Worm (Caenorhabditis elegans) whole organism, L1 larva: ENCODE measurements around the gene F23H11.2.

Experiments
- C04F5.9 ChIP-seq: sonication (generic microtip); optimal IDR thresholded peaks from 2 replicates; lab custom pipeline; 2016; ENCODE audit warnings: missing genetic modification characterization, missing compliant biosample characterization
- F16B12.6 ChIP-seq: fragments of 150-350 bp; optimal IDR thresholded peaks from 2 replicates; lab custom pipeline; 2014; ENCODE audit warnings: missing biosample characterization, missing genetic modification characterization
- aly-2 ChIP-seq: fragments of 150-350 bp; optimal IDR thresholded peaks from 2 replicates; lab custom pipeline; 2014; ENCODE audit warnings: missing biosample characterization, missing genetic modification characterization
- ceh-82 ChIP-seq, 3 experiments: fragments of 150-350 bp in 1 of 3; sonication (generic microtip) in 2 of 3; optimal IDR thresholded peaks; 2 replicates each; lab custom pipeline; 2014 to 2017; ENCODE audit warnings: missing biosample characterization in 3 of 3, missing genetic modification characterization in 3 of 3
- ceh-88 ChIP-seq: fragments of 200-800 bp; sonication (Bioruptor generic); IDR thresholded peaks from 2 replicates; pipeline ENCODE4 v1.3.6; 2022; ENCODE audit warnings: missing genetic modification characterization, missing compliant biosample characterization
- ces-1 ChIP-seq: fragments of 150-350 bp; optimal IDR thresholded peaks from 2 replicates; lab custom pipeline; 2014; ENCODE audit warnings: missing biosample characterization, missing genetic modification reagents, missing genetic modification characterization
- dpl-1 ChIP-seq, 3 experiments: fragments of 150-350 bp in 2 of 3; sonication (generic microtip) in 1 of 3; optimal IDR thresholded peaks; 2 replicates each; lab custom pipeline; 2014 to 2017; ENCODE audit warnings: missing biosample characterization in 3 of 3, missing genetic modification characterization in 3 of 3, missing genetic modification reagents in 3 of 3
- efl-1 ChIP-seq, 4 experiments: fragments of 150-350 bp; optimal IDR thresholded peaks in 3 of 4; peaks in 1 of 4; 1 replicate in 1 of 4; 2 replicates in 3 of 4; lab custom pipeline; 2014; ENCODE audit warnings: missing biosample characterization in 2 of 4, missing genetic modification characterization in 2 of 4, missing genetic modification reagents in 2 of 4
- efl-3 ChIP-seq: fragments of 200-800 bp; sonication (Bioruptor generic); optimal IDR thresholded peaks from 2 replicates; lab custom pipeline; 2018; ENCODE audit warnings: mild to moderate bottlenecking, missing genetic modification characterization, missing compliant biosample characterization
- egl-13 ChIP-seq: sonication (generic microtip); optimal IDR thresholded peaks from 2 replicates; lab custom pipeline; 2016; ENCODE audit warnings: missing genotype, missing genetic modification reagents, missing genetic modification characterization, missing compliant biosample characterization
- elt-3 ChIP-seq, 6 experiments: fragments of 150-350 bp in 1 of 6; sonication (generic microtip); optimal IDR thresholded peaks; 2 replicates each; lab custom pipeline; 2017 to 2018; ENCODE audit warnings: missing biosample characterization in 6 of 6, missing genetic modification characterization in 6 of 6, inconsistent platforms in 1 of 6
- ets-5 ChIP-seq: fragments of 200-800 bp; sonication (Bioruptor generic); IDR thresholded peaks from 2 replicates; pipeline ENCODE4 v1.3.6; 2022; ENCODE audit warnings: missing genetic modification characterization, missing compliant biosample characterization
- fkh-8 ChIP-seq: sonication (generic microtip); optimal IDR thresholded peaks from 2 replicates; lab custom pipeline; 2016; ENCODE audit warnings: mild to moderate bottlenecking, missing genetic modification characterization, missing compliant biosample characterization
- grh-1 ChIP-seq: fragments of 200-800 bp; sonication (Bioruptor generic); IDR thresholded peaks from 2 replicates; pipeline ENCODE4 v1.3.6; 2022; ENCODE audit warnings: missing genetic modification reagents, missing genetic modification characterization, missing compliant biosample characterization
- hpl-2 ChIP-seq: fragments of 150-350 bp; optimal IDR thresholded peaks from 2 replicates; lab custom pipeline; 2014; ENCODE audit warnings: missing biosample characterization, missing genetic modification reagents, missing genetic modification characterization
- isw-1 ChIP-seq: fragments of 200-800 bp; sonication (Bioruptor generic); IDR thresholded peaks from 2 replicates; pipeline ENCODE4 v1.3.6; 2022; ENCODE audit warnings: missing genetic modification characterization, missing compliant biosample characterization
- lin-13 ChIP-seq: fragments of 150-350 bp; optimal IDR thresholded peaks from 2 replicates; lab custom pipeline; 2014; ENCODE audit warnings: missing biosample characterization, missing genetic modification reagents, missing genetic modification characterization
- lin-14 ChIP-seq: fragments of 200-800 bp; sonication (Bioruptor generic); optimal IDR thresholded peaks from 2 replicates; lab custom pipeline; 2018; ENCODE audit warnings: mild to moderate bottlenecking, missing genetic modification characterization, moderate library complexity, missing compliant biosample characterization
- lin-15B ChIP-seq: fragments of 150-350 bp; sonication (generic microtip); optimal IDR thresholded peaks from 3 replicates; lab custom pipeline; 2014; ENCODE audit warnings: missing biosample characterization, missing genetic modification characterization
- lin-35 ChIP-seq, 2 experiments: fragments of 150-350 bp; optimal IDR thresholded peaks; 2 replicates each; lab custom pipeline; 2014; ENCODE audit warnings: missing biosample characterization in 2 of 2, missing genetic modification characterization in 2 of 2, missing genetic modification reagents in 2 of 2
- lin-39 ChIP-seq: fragments of 150-350 bp; optimal IDR thresholded peaks from 2 replicates; lab custom pipeline; 2014; ENCODE audit warnings: missing biosample characterization, missing genetic modification reagents, missing genetic modification characterization
- lsy-2 ChIP-seq, 2 experiments: fragments of 150-350 bp; optimal IDR thresholded peaks; 2 replicates each; lab custom pipeline; 2014; ENCODE audit warnings: missing biosample characterization in 2 of 2, missing genetic modification characterization in 2 of 2
- mab-9 ChIP-seq: fragments of 200-800 bp; sonication (Bioruptor generic); IDR thresholded peaks from 2 replicates; pipeline ENCODE4 v1.3.6; 2022; ENCODE audit warnings: missing genetic modification reagents, missing genetic modification characterization, missing compliant biosample characterization
- mdl-1 ChIP-seq, 2 experiments: fragments of 150-350 bp; optimal IDR thresholded peaks; 2 replicates each; lab custom pipeline; 2014 to 2017; ENCODE audit warnings: missing biosample characterization in 2 of 2, missing genetic modification characterization in 2 of 2, inconsistent platforms in 1 of 2
- mef-2 ChIP-seq: fragments of 150-350 bp; optimal IDR thresholded peaks from 2 replicates; lab custom pipeline; 2014; ENCODE audit warnings: missing biosample characterization, missing genetic modification characterization
- nhr-12 ChIP-seq: sonication (generic microtip); optimal IDR thresholded peaks from 2 replicates; lab custom pipeline; 2017; ENCODE audit warnings: missing biosample characterization, missing genetic modification characterization
- nhr-20 ChIP-seq: sonication (generic microtip); optimal IDR thresholded peaks from 2 replicates; lab custom pipeline; 2016; ENCODE audit warnings: mild to moderate bottlenecking, missing genetic modification characterization, missing compliant biosample characterization
- nhr-47 ChIP-seq: sonication (generic microtip); optimal IDR thresholded peaks from 2 replicates; lab custom pipeline; 2016; ENCODE audit warnings: mild to moderate bottlenecking, missing genetic modification characterization, moderate library complexity, missing compliant biosample characterization
- nhr-71 ChIP-seq: sonication (generic microtip); optimal IDR thresholded peaks from 2 replicates; lab custom pipeline; 2016; ENCODE audit warnings: mild to moderate bottlenecking, missing genetic modification characterization, moderate library complexity, missing compliant biosample characterization
- nhr-76 ChIP-seq: sonication (generic microtip); optimal IDR thresholded peaks from 2 replicates; lab custom pipeline; 2017; ENCODE audit warnings: missing biosample characterization, missing genetic modification characterization
- nhr-84 ChIP-seq: sonication (generic microtip); optimal IDR thresholded peaks from 2 replicates; lab custom pipeline; 2017; ENCODE audit warnings: missing biosample characterization, missing genetic modification characterization
- nhr-85 ChIP-seq: sonication (generic microtip); peaks from one replicate; lab custom pipeline; 2016; ENCODE audit warnings: missing genetic modification characterization, inconsistent platforms, missing compliant biosample characterization
- nhr-90 ChIP-seq: sonication (generic microtip); optimal IDR thresholded peaks from 2 replicates; lab custom pipeline; 2016; ENCODE audit warnings: mild to moderate bottlenecking, missing genetic modification characterization, missing compliant biosample characterization; ENCODE audit not compliant: poor library complexity
- pqm-1 ChIP-seq: sonication (generic microtip); optimal IDR thresholded peaks from 3 replicates; lab custom pipeline; 2017; ENCODE audit warnings: missing biosample characterization, missing genetic modification characterization
- skn-1 ChIP-seq: fragments of 150-350 bp; optimal IDR thresholded peaks from 2 replicates; lab custom pipeline; 2014; ENCODE audit warnings: missing biosample characterization, missing genetic modification characterization
- sup-37 ChIP-seq: fragments of 200-800 bp; sonication (Bioruptor generic); optimal IDR thresholded peaks from 2 replicates; lab custom pipeline; 2018; ENCODE audit warnings: mild to moderate bottlenecking, missing genetic modification characterization, missing compliant biosample characterization
- swsn-7 ChIP-seq: sonication (generic microtip); optimal IDR thresholded peaks from 2 replicates; lab custom pipeline; 2016; ENCODE audit warnings: missing genetic modification characterization, missing compliant biosample characterization
- tbx-2 ChIP-seq: sonication (generic microtip); optimal IDR thresholded peaks from 2 replicates; lab custom pipeline; 2016; ENCODE audit warnings: missing genetic modification characterization, missing compliant biosample characterization
- unc-130 ChIP-seq: fragments of 150-350 bp; optimal IDR thresholded peaks from 2 replicates; lab custom pipeline; 2017; ENCODE audit warnings: missing biosample characterization, missing genetic modification characterization, inconsistent platforms
- unc-62 ChIP-seq: fragments of 150-350 bp; optimal IDR thresholded peaks from 2 replicates; lab custom pipeline; 2014; ENCODE audit warnings: missing biosample characterization, missing genetic modification reagents, missing genetic modification characterization
- unc-98 ChIP-seq: fragments of 200-800 bp; sonication (Bioruptor generic); IDR thresholded peaks from 2 replicates; pipeline ENCODE4 v1.3.6; 2022; ENCODE audit warnings: missing genetic modification characterization, missing compliant biosample characterization
- ztf-4 ChIP-seq: fragments of 150-350 bp; optimal IDR thresholded peaks from 2 replicates; lab custom pipeline; 2014; ENCODE audit warnings: missing biosample characterization, missing genetic modification characterization

Gene F23H11.2

ce11 chrIII:888983-889549, 6.5 kb upstream of the F23H11.2 start:
- no peak for TF ChIP-seq grh-1 (GFP tag; lab: Robert Waterston, UW)
- TF ChIP-seq efl-1 (optimal IDR thresholded peaks at IDR 0.05; lab: Kevin White, UChicago) = peak in 1 of 2 experiments; percentile 7
- peak; percentile 16 to 28 for TF ChIP-seq efl-1 (GFP tag; optimal IDR thresholded peaks at IDR 0.05 in 1 of 2; lab: Kevin White, UChicago)
- peak; percentile 29 for TF ChIP-seq egl-13 (tag; lab: Kevin White, UChicago)
- peak in 1 of 2 experiments; percentile 1 for TF ChIP-seq mdl-1 (tag; optimal IDR thresholded peaks at IDR 0.05; lab: Kevin White, UChicago)
- TF ChIP-seq fkh-8 (tag; lab: Kevin White, UChicago) = peak; percentile 59
- peak; percentile 0 for TF ChIP-seq skn-1
- peak; percentile 49 to 73 for TF ChIP-seq lsy-2 (tag; optimal IDR thresholded peaks at IDR 0.05; lab: Kevin White, UChicago)
- no peak for TF ChIP-seq ceh-82 (tag; optimal IDR thresholded peaks at IDR 0.05; lab: Kevin White, UChicago)
- peak in 1 of 3 experiments; percentile 45 for TF ChIP-seq dpl-1 (GFP tag; optimal IDR thresholded peaks at IDR 0.05; lab: Kevin White, UChicago)
- TF ChIP-seq isw-1 (GFP tag; lab: Robert Waterston, UW) = no peak
- TF ChIP-seq nhr-47 = peak; percentile 1
- TF ChIP-seq lin-13 (GFP tag; lab: Kevin White, UChicago) = no peak
- TF ChIP-seq unc-130 = no peak
- no peak for TF ChIP-seq aly-2
- TF ChIP-seq elt-3 (tag; optimal IDR thresholded peaks at IDR 0.05; lab: Kevin White, UChicago) = no peak
- TF ChIP-seq mab-9 (GFP tag; lab: Robert Waterston, UW) = no peak
- peak; percentile 7 for TF ChIP-seq nhr-85 (tag; lab: Kevin White, UChicago)
- TF ChIP-seq nhr-71 (tag; lab: Kevin White, UChicago) = peak; percentile 37
- TF ChIP-seq lin-15B (tag; lab: Kevin White, UChicago) = no peak

- TF ChIP-seq lin-35 (GFP tag; optimal IDR thresholded peaks at IDR 0.05; lab: Kevin White, UChicago) = peak in 1 of 2 experiments; percentile 10
- TF ChIP-seq nhr-76 (tag; lab: Kevin White, UChicago) = no peak
Measured at ce11 chrIII:891014-891413, 4.5 kb upstream of the F23H11.2 start, which contains the start of gene T24C4.10. T24C4.10 (minus strand) TSS chrIII:891243.

- TF ChIP-seq F16B12.6 (no peak), efl-3 (GFP tag; lab: Kevin White, UChicago) (no peak), tbx-2 (no peak), hpl-2 (GFP tag; lab: Kevin White, UChicago) (no peak), lin-39 (tag; lab: Kevin White, UChicago) (no peak), aly-2 (no peak), nhr-12 (tag; lab: Kevin White, UChicago) (no peak), nhr-20 (no peak), ceh-88 (no peak), lsy-2 (tag; optimal IDR thresholded peaks at IDR 0.05; lab: Kevin White, UChicago) (no peak), unc-62 (GFP tag; lab: Kevin White, UChicago) (no peak), nhr-84 (tag; lab: Kevin White, UChicago) (no peak), mef-2 (tag; lab: Kevin White, UChicago) (no peak), nhr-47 (no peak), ets-5 (GFP tag; lab: Robert Waterston, UW) (no peak)
Measured at ce11 chrIII:896904-897303, 1.4 kb downstream of the F23H11.2 start.

ce11 chrIII:900134-900533, 4.6 kb downstream of the F23H11.2 start:
- TF ChIP-seq ces-1 (GFP tag; lab: Kevin White, UChicago) (no peak), egl-13 (tag; lab: Kevin White, UChicago) (no peak), swsn-7 (tag; lab: Kevin White, UChicago) (no peak), unc-98 (GFP tag; lab: Robert Waterston, UW) (no peak), C04F5.9 (tag; lab: Kevin White, UChicago) (no peak), lin-14 (GFP tag; lab: Kevin White, UChicago) (no peak), nhr-90 (tag; lab: Kevin White, UChicago) (no peak), dpl-1 (GFP tag; optimal IDR thresholded peaks at IDR 0.05; lab: Kevin White, UChicago) (no peak), nhr-84 (tag; lab: Kevin White, UChicago) (no peak), ztf-4 (no peak), nhr-47 (no peak), nhr-85 (tag; lab: Kevin White, UChicago) (no peak), unc-130 (no peak), pqm-1 (tag; lab: Kevin White, UChicago) (no peak), nhr-76 (tag; lab: Kevin White, UChicago) (no peak), elt-3 (tag; optimal IDR thresholded peaks at IDR 0.05; lab: Kevin White, UChicago) (no peak), sup-37 (GFP tag; lab: Kevin White, UChicago) (no peak)
